Fruit fly (Drosophila melanogaster): ENCODE measurements around the gene CG33189.

The CG33189 gene

DNA sequence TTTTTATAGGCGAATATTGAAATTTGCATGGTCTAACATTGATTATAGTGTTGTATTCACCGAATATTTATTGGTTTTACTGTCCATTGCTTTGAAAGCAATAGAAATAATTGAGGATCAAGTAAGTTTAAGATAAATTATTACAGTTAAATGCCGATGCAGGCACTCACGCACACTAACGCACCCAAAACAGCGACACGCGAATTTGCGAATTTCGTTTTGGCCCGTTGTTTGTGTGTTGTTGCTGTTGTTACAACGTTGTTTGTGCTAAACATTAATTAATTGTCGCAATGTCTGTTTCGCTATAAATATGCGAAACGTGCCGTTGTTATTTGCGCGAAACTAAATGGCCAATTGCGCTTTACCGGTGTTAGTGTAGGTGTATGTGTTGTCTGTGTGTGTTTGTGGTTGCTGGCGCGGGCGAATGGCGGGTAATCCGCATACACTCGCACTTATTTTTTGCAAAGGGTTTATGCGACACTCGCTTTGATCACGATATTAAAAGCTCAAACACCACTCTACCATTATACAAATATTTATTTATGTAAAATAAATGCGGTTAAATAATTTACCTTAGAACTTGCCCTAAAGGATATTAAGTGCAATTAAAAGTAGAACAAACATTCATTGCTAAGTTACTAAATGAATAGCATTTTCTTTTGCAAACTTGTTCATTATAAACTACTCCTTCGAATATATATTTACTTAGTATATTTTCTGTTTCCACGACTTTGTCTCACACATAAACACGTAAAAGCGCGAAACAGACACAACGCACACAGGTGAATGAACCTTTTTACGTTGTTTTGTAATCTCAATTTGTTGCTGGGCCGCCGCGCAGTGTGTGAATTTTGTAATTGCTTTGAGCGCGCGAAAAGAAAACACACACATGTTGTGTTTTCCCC is 32.5 kb downstream of the CG33189 start (continued):
- TF ChIP-seq lbe (GFP tag; optimal IDR thresholded peaks at IDR 0.05) (peak; percentile 28), Drgx (GFP tag; IDR thresholded peaks at IDR 0.05) (peak; percentile 72; the same call in 1 of the 2 replicates), cg (GFP tag; optimal IDR thresholded peaks at IDR 0.05) (peak; percentile 81), so (GFP tag; IDR thresholded peaks at IDR 0.05) (0 out of 3 replicates have a peak, but pooled peaks have one; percentile 37), stc (GFP tag; IDR thresholded peaks at IDR 0.05) (0 out of 2 replicates have a peak, but pooled peaks have one; percentile 28), Myb (GFP tag; optimal IDR thresholded peaks at IDR 0.05) (no peak), CG14860 (GFP tag; IDR thresholded peaks at IDR 0.05; ENCODE audit: partially characterized antibody) (0 out of 3 replicates have a peak, but pooled peaks have one; percentile 2), Xrp1 (GFP tag; IDR thresholded peaks at IDR 0.05) (no peak), NK7.1 (GFP tag; optimal IDR thresholded peaks at IDR 0.05) (no peak), corto (GFP tag; optimal IDR thresholded peaks at IDR 0.05) (peak; percentile 69), Atf6 (GFP tag; IDR thresholded peaks at IDR 0.05) (0 out of 2 replicates have a peak, but pooled peaks have one; percentile 14), CG4404 (GFP tag; IDR thresholded peaks at IDR 0.05) (no peak), CG6765 (GFP tag; optimal IDR thresholded peaks at IDR 0.05) (peak; percentile 16), bcd (GFP tag; optimal IDR thresholded peaks at IDR 0.05) (peak; percentile 11), Fer3 (tag; optimal IDR thresholded peaks at IDR 0.05) (peak; percentile 21), CG2120 (GFP tag; optimal IDR thresholded peaks at IDR 0.05) (peak; percentile 3), nerfin-1 (tag; optimal IDR thresholded peaks at IDR 0.05) (peak; percentile 97), NC2β (GFP tag; optimal IDR thresholded peaks at IDR 0.05) (no peak), CG10543 (GFP tag; optimal IDR thresholded peaks at IDR 0.05) (peak; percentile 2), CG7556 (GFP tag; optimal IDR thresholded peaks at IDR 0.05) (peak; percentile 10), sr (GFP tag; IDR thresholded peaks at IDR 0.05) (no peak), CG31224 (GFP tag; IDR thresholded peaks at IDR 0.05) (0 out of 2 replicates have a peak, but pooled peaks have one; percentile 23), CG14014 (GFP tag; IDR thresholded peaks at IDR 0.05) (0 out of 2 replicates have a peak, but pooled peaks have one; percentile 10), usp (GFP tag; optimal IDR thresholded peaks at IDR 0.05) (no peak), Doc2 (GFP tag; IDR thresholded peaks at IDR 0.05) (no peak), CG10565 (GFP tag; optimal IDR thresholded peaks at IDR 0.05) (no peak), HLH4C (GFP tag; IDR thresholded peaks at IDR 0.05; ENCODE audit: partially characterized antibody) (no peak; the same call in 2 of the 3 replicates), Ets97D (GFP tag; optimal IDR thresholded peaks at IDR 0.05) (no peak), sc (optimal IDR thresholded peaks at IDR 0.05) (no peak), sc (GFP tag; optimal IDR thresholded peaks at IDR 0.05) (no peak), Sin3A (optimal IDR thresholded peaks at IDR 0.05) (peak; percentile 9), zen2 (GFP tag; IDR thresholded peaks at IDR 0.05; ENCODE audit: partially characterized antibody) (no peak), HHEX (GFP tag; optimal IDR thresholded peaks at IDR 0.05) (peak; percentile 1), Rfx (GFP tag; IDR thresholded peaks at IDR 0.05) (0 out of 2 replicates have a peak, but pooled peaks have one; percentile 6), CG16779 (GFP tag; IDR thresholded peaks at IDR 0.05) (no peak), CG13424 (tag; optimal IDR thresholded peaks at IDR 0.05) (no peak), kah (GFP tag; optimal IDR thresholded peaks at IDR 0.05) (no peak), CG10321 (GFP tag; IDR thresholded peaks at IDR 0.05) (no peak), MBD-R2 (GFP tag; IDR thresholded peaks at IDR 0.05) (no peak), ro (GFP tag; IDR thresholded peaks at IDR 0.05) (no peak), sd (tag; optimal IDR thresholded peaks at IDR 0.05) (no peak), ATbp (GFP tag; optimal IDR thresholded peaks at IDR 0.05) (no peak), TFAM (GFP tag; optimal IDR thresholded peaks at IDR 0.05) (no peak), CG12219 (GFP tag; optimal IDR thresholded peaks at IDR 0.05) (no peak), bbx (GFP tag; IDR thresholded peaks at IDR 0.05; ENCODE audit: partially characterized antibody) (no peak), zen (tag; optimal IDR thresholded peaks at IDR 0.05) (no peak), CG17912 (GFP tag; optimal IDR thresholded peaks at IDR 0.05) (no peak), mld (GFP tag; IDR thresholded peaks at IDR 0.05; ENCODE audit: partially characterized antibody) (0 out of 3 replicates have a peak, but pooled peaks have one; percentile 1), CG3407 (GFP tag; optimal IDR thresholded peaks at IDR 0.05) (no peak)

Measured in whole organism, embryonic.